Fruit fly (Drosophila melanogaster) whole organism, embryonic: ENCODE measurements around the gene CG13912.

Experiments used
- CG11398 ChIP-seq: fragments of 200-800 bp; sonication (Bioruptor generic); optimal IDR thresholded peaks from 2 replicates; lab custom pipeline; 2016; ENCODE audit warnings: missing biosample characterization, missing genetic modification characterization
- CG12299 ChIP-seq: fragments of 200-800 bp; sonication (Bioruptor generic); optimal IDR thresholded peaks from 2 replicates; lab custom pipeline; 2018; ENCODE audit warnings: missing biosample characterization, mild to moderate bottlenecking, missing genetic modification characterization
- CG14710 ChIP-seq: fragments of 200-800 bp; sonication (Bioruptor generic); optimal IDR thresholded peaks from 3 replicates; lab custom pipeline; 2019; ENCODE audit warnings: missing biosample characterization, mild to moderate bottlenecking, missing genetic modification characterization, moderate library complexity
- CG1529 ChIP-seq: fragments of 200-800 bp; sonication (Bioruptor generic); optimal IDR thresholded peaks from 3 replicates; lab custom pipeline; 2018; ENCODE audit warnings: missing biosample characterization, missing genetic modification characterization
- CG15601 ChIP-seq: fragments of 200-800 bp; sonication (Bioruptor generic); optimal IDR thresholded peaks from 3 replicates; lab custom pipeline; 2019; ENCODE audit warnings: missing biosample characterization, mild to moderate bottlenecking, missing genetic modification characterization, moderate library complexity
- CG1602 ChIP-seq: fragments of 200-800 bp; sonication (Bioruptor generic); optimal IDR thresholded peaks from 3 replicates; lab custom pipeline; 2016; ENCODE audit warnings: missing biosample characterization, missing genetic modification characterization
- CG16863 ChIP-seq: fragments of 200-800 bp; sonication (Bioruptor generic); optimal IDR thresholded peaks from 3 replicates; lab custom pipeline; 2016; ENCODE audit warnings: missing biosample characterization, missing genetic modification characterization
- CG17186 ChIP-seq: fragments of 200-800 bp; sonication (Bioruptor generic); optimal IDR thresholded peaks from 3 replicates; lab custom pipeline; 2017; ENCODE audit warnings: missing biosample characterization, missing genetic modification reagents, missing genetic modification characterization
- CG17612 ChIP-seq: fragments of 200-800 bp; sonication (Bioruptor generic); IDR thresholded peaks from 2 replicates; pipeline ENCODE4 v1.3.6; 2022; ENCODE audit warnings: missing biosample characterization, missing genetic modification characterization
- CG18599 ChIP-seq: fragments of 200-800 bp; sonication (Bioruptor generic); optimal IDR thresholded peaks from 3 replicates; lab custom pipeline; 2017; ENCODE audit warnings: missing biosample characterization, missing genetic modification characterization, mild to moderate bottlenecking, moderate library complexity, missing genetic modification reagents
- CG18619 ChIP-seq: fragments of 200-800 bp; sonication (Bioruptor generic); optimal IDR thresholded peaks from 3 replicates; lab custom pipeline; 2017; ENCODE audit warnings: missing biosample characterization, mild to moderate bottlenecking, missing genetic modification characterization
- CG3407 ChIP-seq: fragments of 200-800 bp; sonication (Bioruptor generic); optimal IDR thresholded peaks from 2 replicates; lab custom pipeline; 2018; ENCODE audit warnings: missing biosample characterization, mild to moderate bottlenecking, missing genetic modification characterization
- CG34422 ChIP-seq: fragments of 200-800 bp; sonication (Bioruptor generic); IDR thresholded peaks from 3 replicates; pipeline ENCODE4 v1.3.6; 2022; ENCODE audit warnings: missing biosample characterization, missing genetic modification characterization
- CG3726 ChIP-seq: fragments of 200-800 bp; sonication (Bioruptor generic); IDR thresholded peaks from 3 replicates; pipeline ENCODE4, ENCODE4 v1.3.6; 2022; ENCODE audit warnings: missing biosample characterization, missing genetic modification characterization
- CG6654 ChIP-seq: fragments of 200-800 bp; sonication (Bioruptor generic); optimal IDR thresholded peaks from 2 replicates; lab custom pipeline; 2017; ENCODE audit warnings: missing biosample characterization, mild to moderate bottlenecking, missing genetic modification characterization
- CG8765 ChIP-seq: fragments of 200-800 bp; sonication (Bioruptor generic); IDR thresholded peaks from 2 replicates; pipeline ENCODE4 v1.3.6; 2022; ENCODE audit warnings: missing biosample characterization, missing genetic modification characterization
- CG9609 ChIP-seq: fragments of 200-800 bp; sonication (Bioruptor generic); optimal IDR thresholded peaks from 3 replicates; lab custom pipeline; 2016; ENCODE audit warnings: missing biosample characterization, missing genetic modification characterization
- CG9727 ChIP-seq: fragments of 200-800 bp; sonication (Bioruptor generic); optimal IDR thresholded peaks from 3 replicates; lab custom pipeline; 2017; ENCODE audit warnings: missing biosample characterization, mild to moderate bottlenecking, missing genetic modification characterization
- GATAe ChIP-seq: fragments of 200-800 bp; sonication (Bioruptor generic); conservative IDR thresholded peaks from 2 replicates; pipeline ENCODE4 v1.3.6; 2022; ENCODE audit warnings: missing biosample characterization, missing genetic modification characterization
- HmgZ ChIP-seq: fragments of 200-800 bp; sonication (Bioruptor generic); optimal IDR thresholded peaks from 2 replicates; lab custom pipeline; 2018; ENCODE audit warnings: missing biosample characterization, mild to moderate bottlenecking, missing genetic modification characterization
- Hr39 ChIP-seq: fragments of >200 bp; optimal IDR thresholded peaks from 2 replicates; lab custom pipeline; 2017
- Kr ChIP-seq: fragments of 200-800 bp; sonication (Bioruptor generic); optimal IDR thresholded peaks from 2 replicates; lab custom pipeline; 2017; ENCODE audit warnings: missing biosample characterization, mild to moderate bottlenecking, missing genetic modification characterization
- Lpt ChIP-seq: fragments of >200 bp; optimal IDR thresholded peaks from 2 replicates; lab custom pipeline; 2018; ENCODE audit warnings: missing biosample characterization, missing genetic modification characterization
- Myb ChIP-seq: fragments of 200-800 bp; sonication (Bioruptor generic); optimal IDR thresholded peaks from 2 replicates; lab custom pipeline; 2016; ENCODE audit warnings: missing biosample characterization, missing genetic modification characterization
- Opbp ChIP-seq: fragments of 200-800 bp; sonication (Bioruptor generic); IDR thresholded peaks from 3 replicates; pipeline ENCODE4 v1.3.6; 2022; ENCODE audit warnings: missing biosample characterization, missing genetic modification characterization; ENCODE audit not compliant: partially characterized antibody
- Rfx ChIP-seq: fragments of 200-800 bp; sonication (Bioruptor generic); IDR thresholded peaks from 2 replicates; pipeline ENCODE4 v1.3.6; 2022; ENCODE audit warnings: missing biosample characterization, missing genetic modification characterization
- Side ChIP-seq: fragments of 200-800 bp; sonication (Bioruptor generic); optimal IDR thresholded peaks from 2 replicates; lab custom pipeline; 2016; ENCODE audit warnings: missing biosample characterization, missing genetic modification characterization
- Six4 ChIP-seq: fragments of 200-800 bp; sonication (Bioruptor generic); optimal IDR thresholded peaks from 2 replicates; lab custom pipeline; 2016; ENCODE audit warnings: missing biosample characterization, missing genetic modification characterization
- Trl ChIP-seq, 3 experiments: fragments of >200 bp in 2 of 3; fragments of 200-800 bp in 1 of 3; sonication (Bioruptor generic) in 1 of 3; optimal IDR thresholded peaks; 2 replicates in 1 of 3; 3 replicates in 2 of 3; lab custom pipeline; 2016 to 2017; ENCODE audit warnings: missing biosample characterization in 1 of 3, missing genetic modification characterization in 1 of 3
- ato ChIP-seq: fragments of 200-800 bp; sonication (Bioruptor generic); IDR thresholded peaks from 2 replicates; pipeline ENCODE4 v1.3.6; 2022; ENCODE audit warnings: missing biosample characterization, missing genetic modification characterization; ENCODE audit not compliant: partially characterized antibody
- az2 ChIP-seq: fragments of 200-800 bp; sonication (Bioruptor generic); optimal IDR thresholded peaks from 3 replicates; lab custom pipeline; 2016; ENCODE audit warnings: missing biosample characterization, missing genetic modification characterization
- bigmax ChIP-seq: fragments of 200-800 bp; sonication (Bioruptor generic); optimal IDR thresholded peaks from 2 replicates; lab custom pipeline; 2018; ENCODE audit warnings: missing biosample characterization, mild to moderate bottlenecking, missing genetic modification characterization
- cwo ChIP-seq: fragments of 200-800 bp; sonication (Bioruptor generic); optimal IDR thresholded peaks from 3 replicates; lab custom pipeline; 2017; ENCODE audit warnings: missing biosample characterization, missing genetic modification characterization, mild to moderate bottlenecking, moderate library complexity, missing genetic modification reagents
- dati ChIP-seq: fragments of 200-800 bp; sonication (Bioruptor generic); IDR thresholded peaks from 2 replicates; pipeline ENCODE4 v1.3.6; 2022; ENCODE audit warnings: missing biosample characterization, missing genetic modification characterization
- ftz-f1 ChIP-seq: fragments of 200-800 bp; sonication (Bioruptor generic); optimal IDR thresholded peaks from 2 replicates; lab custom pipeline; 2016; ENCODE audit warnings: missing biosample characterization, missing genetic modification characterization
- gce ChIP-seq: fragments of 200-800 bp; sonication (Bioruptor generic); IDR thresholded peaks from 3 replicates; pipeline ENCODE4 v1.3.6; 2022; ENCODE audit warnings: missing biosample characterization, missing genetic modification characterization
- grau ChIP-seq: fragments of 200-800 bp; optimal IDR thresholded peaks from 3 replicates; lab custom pipeline; 2019; ENCODE audit warnings: missing biosample characterization, mild to moderate bottlenecking, missing genetic modification characterization, moderate library complexity
- hb ChIP-seq: fragments of 200-800 bp; sonication (Bioruptor generic); IDR thresholded peaks from 3 replicates; pipeline ENCODE4 v1.3.6; 2022; ENCODE audit warnings: missing biosample characterization, missing genetic modification characterization; ENCODE audit not compliant: partially characterized antibody
- inv ChIP-seq: fragments of 200-800 bp; sonication (Bioruptor generic); IDR thresholded peaks from 2 replicates; pipeline ENCODE4 v1.3.6; 2022; ENCODE audit warnings: missing biosample characterization, missing genetic modification characterization; ENCODE audit not compliant: partially characterized antibody
- ken ChIP-seq: fragments of 200-800 bp; sonication (Bioruptor generic); IDR thresholded peaks from 3 replicates; pipeline ENCODE4 v1.3.6; 2022; ENCODE audit warnings: missing biosample characterization, missing genetic modification characterization
- phol ChIP-seq: fragments of 200-800 bp; sonication (Bioruptor generic); optimal IDR thresholded peaks from 3 replicates; lab custom pipeline; 2018; ENCODE audit warnings: missing biosample characterization, mild to moderate bottlenecking, missing genetic modification characterization, moderate library complexity
- rib ChIP-seq: fragments of 200-800 bp; sonication (Bioruptor generic); IDR thresholded peaks from 2 replicates; pipeline ENCODE4 v1.3.6; 2022; ENCODE audit warnings: missing biosample characterization, missing genetic modification characterization
- scrt ChIP-seq: fragments of 200-800 bp; sonication (Bioruptor generic); optimal IDR thresholded peaks from 2 replicates; lab custom pipeline; 2018; ENCODE audit warnings: missing biosample characterization, mild to moderate bottlenecking, missing genetic modification characterization, moderate library complexity
- slbo ChIP-seq: fragments of 200-800 bp; sonication (Bioruptor generic); IDR thresholded peaks from 2 replicates; pipeline ENCODE4 v1.3.6; 2022; ENCODE audit warnings: missing biosample characterization, missing genetic modification characterization
- tll ChIP-seq, 2 experiments: fragments of 200-800 bp in 1 of 2; fragments of >200 bp in 1 of 2; sonication (Bioruptor generic) in 1 of 2; optimal IDR thresholded peaks; 2 replicates each; lab custom pipeline; 2017 to 2019; ENCODE audit warnings: missing biosample characterization in 2 of 2, missing genetic modification characterization in 2 of 2, mild to moderate bottlenecking in 1 of 2, moderate library complexity in 1 of 2
- toy ChIP-seq: fragments of 200-800 bp; sonication (Bioruptor generic); IDR thresholded peaks from 2 replicates; pipeline ENCODE4 v1.3.6; 2022; ENCODE audit warnings: missing biosample characterization, missing genetic modification characterization
- trem ChIP-seq: fragments of 200-800 bp; optimal IDR thresholded peaks from 3 replicates; lab custom pipeline; 2019; ENCODE audit warnings: missing biosample characterization, mild to moderate bottlenecking, missing genetic modification characterization, moderate library complexity
- vvl ChIP-seq: fragments of 200-800 bp; sonication (Bioruptor generic); IDR thresholded peaks from 2 replicates; pipeline ENCODE4 v1.3.6; 2022; ENCODE audit warnings: missing biosample characterization, missing genetic modification characterization
- yki ChIP-seq: fragments of >200 bp; optimal IDR thresholded peaks from 3 replicates; lab custom pipeline; 2018

Gene CG13912

dm6 chr3L:1204674-1205547 lies 15.5 kb downstream of the CG13912 start, which contains the start of gene CG9119 (continued):
- no peak for TF ChIP-seq Opbp
- peak; percentile 42 for TF ChIP-seq HmgZ
- peak; percentile 54 for TF ChIP-seq Six4
- no peak for TF ChIP-seq CG3407
- TF ChIP-seq CG8765 (GFP tag; lab: Robert Waterston, UW), result no peak
- peak; percentile 72 for TF ChIP-seq slbo (GFP tag; lab: Robert Waterston, UW)
- peak; percentile 86 for TF ChIP-seq CG18599 (GFP tag; lab: Kevin White, UChicago)
- TF ChIP-seq inv (GFP tag; lab: Robert Waterston, UW), result no peak
- TF ChIP-seq CG1529 (GFP tag; lab: Kevin White, UChicago), result peak; percentile 18
- TF ChIP-seq CG3726, result 0 out of 3 replicates have a peak, but pooled peaks have one; percentile 41
- TF ChIP-seq CG9609, result peak; percentile 61
- no peak for TF ChIP-seq CG11398 (GFP tag; lab: Kevin White, UChicago)
- peak; percentile 53 for TF ChIP-seq scrt
- peak; percentile 68 for TF ChIP-seq Side (GFP tag; lab: Kevin White, UChicago)
- TF ChIP-seq CG1602 (GFP tag; lab: Kevin White, UChicago), result peak; percentile 36
- TF ChIP-seq tll (GFP tag; optimal IDR thresholded peaks at IDR 0.05; lab: Kevin White, UChicago), result no peak
- TF ChIP-seq vvl (GFP tag; lab: Robert Waterston, UW), result peak; percentile 77
- TF ChIP-seq ken (GFP tag; lab: Robert Waterston, UW), result no peak
- TF ChIP-seq cwo (GFP tag; lab: Kevin White, UChicago), result peak; percentile 93
- peak; percentile 29 for TF ChIP-seq CG12299 (tag; lab: Kevin White, UChicago)
- TF ChIP-seq CG18619 (GFP tag; lab: Kevin White, UChicago), result peak; percentile 63
- no peak for TF ChIP-seq Trl (optimal IDR thresholded peaks at IDR 0.05; lab: Kevin White, UChicago)
- TF ChIP-seq Trl (GFP tag; optimal IDR thresholded peaks at IDR 0.05; lab: Kevin White, UChicago), result peak; percentile 55
- TF ChIP-seq CG16863 (GFP tag; lab: Kevin White, UChicago), result peak; percentile 58
- no peak for TF ChIP-seq CG34422
- TF ChIP-seq GATAe (GFP tag; lab: Robert Waterston, UW), result peak; percentile 41
- TF ChIP-seq toy (GFP tag; lab: Robert Waterston, UW), result no peak
- TF ChIP-seq yki (lab: Kevin White, UChicago), result no peak
- peak; percentile 70 for TF ChIP-seq Myb (GFP tag; lab: Kevin White, UChicago)
- no peak for TF ChIP-seq Lpt (GFP tag; lab: Kevin White, UChicago)
- TF ChIP-seq CG17612 (GFP tag; lab: Robert Waterston, UW), result no peak
- TF ChIP-seq CG17186, result no peak
- TF ChIP-seq CG14710, result peak; percentile 66
- peak; percentile 32 for TF ChIP-seq CG6654 (GFP tag; lab: Kevin White, UChicago)
- no peak for TF ChIP-seq Hr39 (lab: Kevin White, UChicago)
- TF ChIP-seq rib, result 0 out of 2 replicates have a peak, but pooled peaks have one; percentile 19
- no peak for TF ChIP-seq ato (GFP tag; lab: Robert Waterston, UW)
- peak; percentile 39 for TF ChIP-seq CG15601 (tag; lab: Kevin White, UChicago)
- peak; percentile 60 for TF ChIP-seq phol (tag; lab: Kevin White, UChicago)
- TF ChIP-seq Rfx (GFP tag; lab: Robert Waterston, UW), result peak; percentile 57; the same call in 1 of the 2 replicates
- peak; percentile 25 for TF ChIP-seq Kr (GFP tag; lab: Kevin White, UChicago)
- TF ChIP-seq ftz-f1 (GFP tag; lab: Kevin White, UChicago), result no peak
- TF ChIP-seq grau (tag; lab: Kevin White, UChicago), result peak; percentile 95
- TF ChIP-seq trem (tag; lab: Kevin White, UChicago), result peak; percentile 11
- no peak for TF ChIP-seq dati (GFP tag; lab: Robert Waterston, UW)
- TF ChIP-seq hb, result no peak
- TF ChIP-seq gce (GFP tag; lab: Robert Waterston, UW), result no peak
- no peak for TF ChIP-seq bigmax (GFP tag; lab: Kevin White, UChicago)
- TF ChIP-seq CG9727 (GFP tag; lab: Kevin White, UChicago), result peak; percentile 69
- peak; percentile 42 for TF ChIP-seq az2 (GFP tag; lab: Kevin White, UChicago)
